1 worm cellular context compared by ENCODE assay signal in genomic region chrV:12460583-12460982, ce11.
TF ChIP-seq lines count a peak whose summit lies in the region.

No protein-coding gene starts in this region.

TF ChIP-seq in whole organism, L4 larva, 104 proteins besides CTCF, POLR2A, EP300 and RAD21 (continued from another document):
- no peak for TF ChIP-seq snpc-1.2 (GFP tag; IDR thresholded peaks at IDR 0.05; lab: Robert Waterston, UW)
- no peak for TF ChIP-seq tag-97 (GFP tag; IDR thresholded peaks at IDR 0.05; lab: Robert Waterston, UW)
- TF ChIP-seq ceh-62 (tag; optimal IDR thresholded peaks at IDR 0.05; lab: Kevin White, UChicago): no peak
- no peak for TF ChIP-seq nhr-48 (tag; optimal IDR thresholded peaks at IDR 0.05; lab: Kevin White, UChicago)
- TF ChIP-seq nhr-25 (tag; optimal IDR thresholded peaks at IDR 0.05; lab: Kevin White, UChicago; ENCODE audit: borderline replicate concordance, insufficient read depth): no peak
- no peak for TF ChIP-seq nhr-10 (tag; optimal IDR thresholded peaks at IDR 0.05; lab: Kevin White, UChicago)
- no peak for TF ChIP-seq hif-1 (tag; optimal IDR thresholded peaks at IDR 0.05; lab: Kevin White, UChicago)
- no peak for TF ChIP-seq lin-13 (GFP tag; optimal IDR thresholded peaks at IDR 0.05; lab: Kevin White, UChicago)
- TF ChIP-seq ztf-7 (tag; optimal IDR thresholded peaks at IDR 0.05; lab: Kevin White, UChicago): no peak
- no peak for TF ChIP-seq ztf-11 (tag; optimal IDR thresholded peaks at IDR 0.05; lab: Kevin White, UChicago)
